Fruit fly (Drosophila melanogaster): ENCODE results near the gene CG14005.

- TF ChIP-seq CTCF (optimal IDR thresholded peaks at IDR 0.05) = no peak
- TF ChIP-seq CG8478 (optimal IDR thresholded peaks at IDR 0.05) = no peak
Measured at dm6 chr2L:5820930-5821329, 19.2 kb upstream of the CG14005 start.

Measured in S2 (cell line).